Worm (Caenorhabditis elegans) whole organism, young adult: ENCODE measurements around the gene clec-147.

Source experiments
- C17E4.6 ChIP-seq: fragments of 200-800 bp; sonication (Bioruptor generic); IDR thresholded peaks from 2 replicates; pipeline ENCODE4 v1.3.6; 2022; ENCODE audit warnings: missing genetic modification reagents, missing genetic modification characterization, missing compliant biosample characterization
- F10E7.11 ChIP-seq: sonication (generic microtip); optimal IDR thresholded peaks from 2 replicates; lab custom pipeline; 2017; ENCODE audit warnings: mild to moderate bottlenecking, missing genetic modification characterization, moderate library complexity, missing compliant biosample characterization
- F23B12.7 ChIP-seq: sonication (generic microtip); optimal IDR thresholded peaks from 2 replicates; lab custom pipeline; 2017; ENCODE audit warnings: missing genetic modification characterization, mild to moderate bottlenecking, missing compliant biosample characterization, antibody characterized with exemption, moderate library complexity; ENCODE audit not compliant: insufficient read depth
- F37B4.10 ChIP-seq: fragments of 200-800 bp; sonication (Bioruptor generic); IDR thresholded peaks from 2 replicates; pipeline ENCODE4 v1.3.6; 2022; ENCODE audit warnings: missing genetic modification characterization, missing compliant biosample characterization
- F52B5.7 ChIP-seq: sonication (generic microtip); optimal IDR thresholded peaks from 2 replicates; lab custom pipeline; 2016; ENCODE audit warnings: mild to moderate bottlenecking, missing genetic modification characterization, missing compliant biosample characterization
- F55B11.4 ChIP-seq: sonication (generic microtip); optimal IDR thresholded peaks from 2 replicates; lab custom pipeline; 2016; ENCODE audit warnings: missing compliant biosample characterization, missing genetic modification characterization, borderline replicate concordance; ENCODE audit not compliant: insufficient read depth
- K12H6.12 ChIP-seq: fragments of 200-800 bp; sonication (Bioruptor generic); optimal IDR thresholded peaks from 2 replicates; lab custom pipeline; 2018; ENCODE audit warnings: mild to moderate bottlenecking, missing genetic modification characterization, missing compliant biosample characterization
- Y53F4B.3 ChIP-seq: fragments of 200-800 bp; sonication (Bioruptor generic); IDR thresholded peaks from 2 replicates; pipeline ENCODE4 v1.3.6; 2022; ENCODE audit warnings: missing genetic modification reagents, missing genetic modification characterization, missing compliant biosample characterization
- Y56A3A.18 ChIP-seq: fragments of 200-800 bp; sonication (Bioruptor generic); IDR thresholded peaks from 2 replicates; pipeline ENCODE4 v1.3.6; 2022; ENCODE audit warnings: missing genetic modification reagents, missing genetic modification characterization, missing compliant biosample characterization
- Y95B8A.8 ChIP-seq: fragments of 200-800 bp; sonication (Bioruptor generic); IDR thresholded peaks from 2 replicates; pipeline ENCODE4 v1.3.6; 2022; ENCODE audit warnings: missing genetic modification reagents, missing genetic modification characterization, missing compliant biosample characterization
- aptf-2 ChIP-seq: fragments of 200-800 bp; sonication (Bioruptor generic); conservative IDR thresholded peaks from 2 replicates; pipeline ENCODE4 v1.3.6; 2022; ENCODE audit warnings: missing genetic modification reagents, missing genetic modification characterization, missing compliant biosample characterization
- atf-7 ChIP-seq: sonication (generic microtip); optimal IDR thresholded peaks from 2 replicates; lab custom pipeline; 2017; ENCODE audit warnings: mild to moderate bottlenecking, missing genetic modification characterization, missing compliant biosample characterization
- attf-3 ChIP-seq: fragments of 200-800 bp; sonication (Bioruptor generic); conservative IDR thresholded peaks from 2 replicates; pipeline ENCODE4 v1.3.6; 2022; ENCODE audit warnings: missing genetic modification reagents, missing genetic modification characterization, missing compliant biosample characterization
- attf-5 ChIP-seq: fragments of 200-800 bp; sonication (Bioruptor generic); optimal IDR thresholded peaks from 2 replicates; lab custom pipeline; 2018; ENCODE audit warnings: mild to moderate bottlenecking, missing genetic modification characterization, missing compliant biosample characterization
- attf-6 ChIP-seq: fragments of 200-800 bp; sonication (Bioruptor generic); IDR thresholded peaks from 2 replicates; pipeline ENCODE4 v1.3.6; 2022; ENCODE audit warnings: missing genetic modification reagents, missing genetic modification characterization, missing compliant biosample characterization
- ccch-3 ChIP-seq: fragments of 200-800 bp; sonication (Bioruptor generic); optimal IDR thresholded peaks from 2 replicates; lab custom pipeline; 2018; ENCODE audit warnings: mild to moderate bottlenecking, missing genetic modification characterization, missing compliant biosample characterization
- ceh-100 ChIP-seq: fragments of 200-800 bp; sonication (Bioruptor generic); IDR thresholded peaks from 2 replicates; pipeline ENCODE4 v1.3.6; 2022; ENCODE audit warnings: missing genetic modification reagents, missing genetic modification characterization, missing compliant biosample characterization
- ceh-91 ChIP-seq: fragments of 200-800 bp; sonication (Bioruptor generic); IDR thresholded peaks from 2 replicates; pipeline ENCODE4 v1.3.6; 2022; ENCODE audit warnings: missing genetic modification reagents, missing genetic modification characterization, missing compliant biosample characterization
- die-1 ChIP-seq: sonication (generic microtip); optimal IDR thresholded peaks from 2 replicates; lab custom pipeline; 2016; ENCODE audit warnings: missing genotype, mild to moderate bottlenecking, missing genetic modification characterization, missing compliant biosample characterization
- egrh-3 ChIP-seq: fragments of 200-800 bp; sonication (Bioruptor generic); IDR thresholded peaks from 2 replicates; pipeline ENCODE4 v1.3.6; 2022; ENCODE audit warnings: missing genetic modification reagents, missing genetic modification characterization, missing compliant biosample characterization
- ekl-4 ChIP-seq: fragments of 200-800 bp; sonication (Bioruptor generic); IDR thresholded peaks from 2 replicates; pipeline ENCODE4 v1.3.6; 2022; ENCODE audit warnings: missing genetic modification reagents, missing genetic modification characterization, missing compliant biosample characterization
- fkh-3 ChIP-seq: sonication (generic microtip); optimal IDR thresholded peaks from 2 replicates; lab custom pipeline; 2016; ENCODE audit warnings: mild to moderate bottlenecking, missing genetic modification characterization, missing compliant biosample characterization
- hmg-1.2 ChIP-seq: fragments of 200-800 bp; sonication (Bioruptor generic); IDR thresholded peaks from 2 replicates; pipeline ENCODE4 v1.3.6; 2022; ENCODE audit warnings: missing genetic modification reagents, missing genetic modification characterization, missing compliant biosample characterization
- hsf-1 ChIP-seq: fragments of 200-800 bp; sonication (Bioruptor generic); IDR thresholded peaks from 2 replicates; pipeline ENCODE4 v1.3.6; 2022; ENCODE audit warnings: missing genetic modification reagents, missing genetic modification characterization, missing compliant biosample characterization
- lin-26 ChIP-seq: fragments of 200-800 bp; sonication (Bioruptor generic); IDR thresholded peaks from 2 replicates; pipeline ENCODE4 v1.3.6; 2022; ENCODE audit warnings: missing genetic modification reagents, missing genetic modification characterization, missing compliant biosample characterization
- lin-35 ChIP-seq, 3 experiments: fragments of 150-350 bp in 2 of 3; sonication (generic microtip) in 1 of 3; optimal IDR thresholded peaks; 2 replicates each; lab custom pipeline; 2014 to 2018; ENCODE audit warnings: missing biosample characterization in 3 of 3, missing genetic modification characterization in 3 of 3, missing genetic modification reagents in 3 of 3
- madf-10 ChIP-seq: sonication (generic microtip); optimal IDR thresholded peaks from 2 replicates; lab custom pipeline; 2016; ENCODE audit warnings: mild to moderate bottlenecking, missing genetic modification characterization, missing compliant biosample characterization
- madf-6 ChIP-seq: fragments of 200-800 bp; sonication (Bioruptor generic); IDR thresholded peaks from 2 replicates; pipeline ENCODE4 v1.3.6; 2022; ENCODE audit warnings: missing genetic modification reagents, missing genetic modification characterization, missing compliant biosample characterization
- nfyb-1 ChIP-seq: fragments of 200-800 bp; sonication (Bioruptor generic); IDR thresholded peaks from 2 replicates; pipeline ENCODE4 v1.3.6; 2022; ENCODE audit warnings: missing genetic modification reagents, missing genetic modification characterization, missing compliant biosample characterization
- repo-1 ChIP-seq: sonication (generic microtip); optimal IDR thresholded peaks from 2 replicates; lab custom pipeline; 2017; ENCODE audit warnings: mild to moderate bottlenecking, missing genetic modification characterization, missing compliant biosample characterization
- sea-2 ChIP-seq: fragments of 200-800 bp; sonication (Bioruptor generic); IDR thresholded peaks from 2 replicates; pipeline ENCODE4 v1.3.6; 2022; ENCODE audit warnings: missing genetic modification characterization, missing compliant biosample characterization
- snpc-3.4 ChIP-seq: sonication (generic microtip); optimal IDR thresholded peaks from 2 replicates; lab custom pipeline; 2017; ENCODE audit warnings: missing genetic modification characterization, mild to moderate bottlenecking, missing compliant biosample characterization, antibody characterized with exemption, moderate library complexity, missing genotype, missing genetic modification reagents
- somi-1 ChIP-seq: fragments of 200-800 bp; sonication (Bioruptor generic); optimal IDR thresholded peaks from 2 replicates; lab custom pipeline; 2018; ENCODE audit warnings: mild to moderate bottlenecking, missing genetic modification characterization, missing compliant biosample characterization
- xnd-1 ChIP-seq: sonication (generic microtip); optimal IDR thresholded peaks from 2 replicates; lab custom pipeline; 2016; ENCODE audit warnings: missing genotype, missing genetic modification reagents, missing genetic modification characterization, missing compliant biosample characterization
- zfh-2 ChIP-seq: fragments of 200-800 bp; sonication (Bioruptor generic); conservative IDR thresholded peaks from 2 replicates; pipeline ENCODE4 v1.3.6; 2022; ENCODE audit warnings: missing genetic modification reagents, missing genetic modification characterization, missing compliant biosample characterization
- ztf-22 ChIP-seq: fragments of 200-800 bp; sonication (Bioruptor generic); optimal IDR thresholded peaks from 2 replicates; lab custom pipeline; 2018; ENCODE audit warnings: mild to moderate bottlenecking, missing genetic modification characterization, moderate library complexity, missing compliant biosample characterization
- ztf-28 ChIP-seq: fragments of 200-800 bp; sonication (Bioruptor generic); IDR thresholded peaks from 2 replicates; pipeline ENCODE4 v1.3.6; 2022; ENCODE audit warnings: missing genetic modification reagents, missing genetic modification characterization, missing compliant biosample characterization
- ztf-6 ChIP-seq: fragments of 200-800 bp; sonication (Bioruptor generic); IDR thresholded peaks from 2 replicates; pipeline ENCODE4 v1.3.6; 2022; ENCODE audit warnings: missing genetic modification reagents, missing genetic modification characterization, missing compliant biosample characterization

clec-147 gene

ce11 chrII:14574790-14575189, 37.2 kb upstream of the clec-147 start:
- no peak for TF ChIP-seq F37B4.10 (GFP tag; lab: Robert Waterston, UW)
- peak; percentile 79 for TF ChIP-seq zfh-2 (GFP tag; lab: Robert Waterston, UW)
- TF ChIP-seq nfyb-1 (GFP tag; lab: Robert Waterston, UW): 0 out of 2 replicates have a peak, but pooled peaks have one; percentile 14
- no peak for TF ChIP-seq xnd-1 (tag; lab: Kevin White, UChicago)
- no peak for TF ChIP-seq ztf-22 (GFP tag; lab: Kevin White, UChicago)
- no peak for TF ChIP-seq F52B5.7 (tag; lab: Kevin White, UChicago)
- TF ChIP-seq, all 124 proteins: peak for 2

- TF ChIP-seq ztf-6 (GFP tag; lab: Robert Waterston, UW) (no peak), F23B12.7 (no peak), ceh-100 (GFP tag; lab: Robert Waterston, UW) (no peak), sea-2 (GFP tag; lab: Robert Waterston, UW) (no peak), ztf-28 (GFP tag; lab: Robert Waterston, UW) (no peak), nfyb-1 (GFP tag; lab: Robert Waterston, UW) (no peak), F10E7.11 (tag; lab: Kevin White, UChicago) (no peak), madf-10 (tag; lab: Kevin White, UChicago) (no peak)
Observed at ce11 chrII:14573315-14573714, 35.7 kb upstream of the clec-147 start, which contains the start of gene madf-5. madf-5 (plus strand) TSS chrII:14573615.

ce11 chrII:14570541-14571160, 33.0 kb upstream of the clec-147 start:
- no peak for TF ChIP-seq snpc-3.4 (tag; lab: Kevin White, UChicago)
- TF ChIP-seq somi-1: no peak
- no peak for TF ChIP-seq hsf-1 (GFP tag; lab: Robert Waterston, UW)
- TF ChIP-seq C17E4.6 (GFP tag; lab: Robert Waterston, UW): no peak
- no peak for TF ChIP-seq K12H6.12
- TF ChIP-seq ekl-4 (GFP tag; lab: Robert Waterston, UW): no peak
- no peak for TF ChIP-seq ceh-91 (GFP tag; lab: Robert Waterston, UW)
- no peak for TF ChIP-seq attf-5 (GFP tag; lab: Kevin White, UChicago)
- no peak for TF ChIP-seq madf-6 (GFP tag; lab: Robert Waterston, UW)
- no peak for TF ChIP-seq Y53F4B.3 (GFP tag; lab: Robert Waterston, UW)
- no peak for TF ChIP-seq attf-3 (GFP tag; lab: Robert Waterston, UW)

ce11 chrII:14569322-14569721, 31.7 kb upstream of the clec-147 start:
- TF ChIP-seq atf-7 (no peak), aptf-2 (GFP tag; lab: Robert Waterston, UW) (no peak), madf-10 (tag; lab: Kevin White, UChicago) (no peak), egrh-3 (peak; percentile 58), attf-5 (GFP tag; lab: Kevin White, UChicago) (no peak), F55B11.4 (tag; lab: Kevin White, UChicago) (no peak), repo-1 (tag; lab: Kevin White, UChicago) (no peak), Y95B8A.8 (GFP tag; lab: Robert Waterston, UW) (no peak), ztf-28 (GFP tag; lab: Robert Waterston, UW) (no peak), attf-6 (GFP tag; lab: Robert Waterston, UW) (no peak), Y56A3A.18 (GFP tag; lab: Robert Waterston, UW) (no peak), ccch-3 (GFP tag; lab: Kevin White, UChicago) (no peak), fkh-3 (tag; lab: Kevin White, UChicago) (no peak), K12H6.12 (peak; percentile 1), hmg-1.2 (GFP tag; lab: Robert Waterston, UW) (peak; percentile 98), lin-26 (GFP tag; lab: Robert Waterston, UW) (no peak), lin-35 (GFP tag; optimal IDR thresholded peaks at IDR 0.05; lab: Kevin White, UChicago) (no peak), zfh-2 (GFP tag; lab: Robert Waterston, UW) (peak; percentile 91), Y53F4B.3 (GFP tag; lab: Robert Waterston, UW) (no peak), die-1 (tag; lab: Kevin White, UChicago) (no peak)
